Worm (Caenorhabditis elegans) whole organism, L1 larva: Measurements from ENCODE around the gene capg-2.
A peak's percentile ranks its signal among the peaks of the same experiment; 100 is the strongest.

ENCODE experiments used
- C34B4.2 ChIP-seq: sonication (generic microtip); optimal IDR thresholded peaks from 2 replicates; lab custom pipeline; 2017; ENCODE audit warnings: mild to moderate bottlenecking, missing genetic modification characterization, missing compliant biosample characterization
- Y116A8C.19 ChIP-seq: sonication (generic microtip); optimal IDR thresholded peaks from 2 replicates; lab custom pipeline; 2016; ENCODE audit warnings: missing compliant biosample characterization, missing genetic modification characterization, borderline replicate concordance
- aha-1 ChIP-seq: fragments of 150-350 bp; optimal IDR thresholded peaks from 2 replicates; lab custom pipeline; 2014; ENCODE audit warnings: missing biosample characterization, missing genetic modification characterization
- blmp-1 ChIP-seq: fragments of 150-350 bp; optimal IDR thresholded peaks from 2 replicates; lab custom pipeline; 2014; ENCODE audit warnings: missing biosample characterization, missing genetic modification characterization
- ceh-63 ChIP-seq: fragments of 200-800 bp; sonication (Bioruptor generic); optimal IDR thresholded peaks from 2 replicates; lab custom pipeline; 2018; ENCODE audit warnings: mild to moderate bottlenecking, missing genetic modification characterization, missing compliant biosample characterization
- ceh-88 ChIP-seq: fragments of 200-800 bp; sonication (Bioruptor generic); IDR thresholded peaks from 2 replicates; pipeline ENCODE4 v1.3.6; 2022; ENCODE audit warnings: missing genetic modification characterization, missing compliant biosample characterization
- ceh-90 ChIP-seq: sonication (generic microtip); optimal IDR thresholded peaks from 2 replicates; lab custom pipeline; 2016; ENCODE audit warnings: missing genetic modification characterization, missing compliant biosample characterization
- ces-1 ChIP-seq: fragments of 150-350 bp; optimal IDR thresholded peaks from 2 replicates; lab custom pipeline; 2014; ENCODE audit warnings: missing biosample characterization, missing genetic modification reagents, missing genetic modification characterization
- dpl-1 ChIP-seq, 3 experiments: fragments of 150-350 bp in 2 of 3; sonication (generic microtip) in 1 of 3; optimal IDR thresholded peaks; 2 replicates each; lab custom pipeline; 2014 to 2017; ENCODE audit warnings: missing biosample characterization in 3 of 3, missing genetic modification characterization in 3 of 3, missing genetic modification reagents in 3 of 3
- efl-1 ChIP-seq, 4 experiments: fragments of 150-350 bp; optimal IDR thresholded peaks in 3 of 4; peaks in 1 of 4; 1 replicate in 1 of 4; 2 replicates in 3 of 4; lab custom pipeline; 2014; ENCODE audit warnings: missing biosample characterization in 2 of 4, missing genetic modification characterization in 2 of 4, missing genetic modification reagents in 2 of 4
- fkh-10 ChIP-seq: sonication (generic microtip); optimal IDR thresholded peaks from 2 replicates; lab custom pipeline; 2017; ENCODE audit warnings: missing biosample characterization, missing genetic modification reagents, missing genetic modification characterization
- fkh-8 ChIP-seq: sonication (generic microtip); optimal IDR thresholded peaks from 2 replicates; lab custom pipeline; 2016; ENCODE audit warnings: mild to moderate bottlenecking, missing genetic modification characterization, missing compliant biosample characterization
- grh-1 ChIP-seq: fragments of 200-800 bp; sonication (Bioruptor generic); IDR thresholded peaks from 2 replicates; pipeline ENCODE4 v1.3.6; 2022; ENCODE audit warnings: missing genetic modification reagents, missing genetic modification characterization, missing compliant biosample characterization
- hlh-4 ChIP-seq: sonication (generic microtip); optimal IDR thresholded peaks from 2 replicates; lab custom pipeline; 2016; ENCODE audit warnings: mild to moderate bottlenecking, missing genetic modification characterization, missing compliant biosample characterization
- lin-13 ChIP-seq: fragments of 150-350 bp; optimal IDR thresholded peaks from 2 replicates; lab custom pipeline; 2014; ENCODE audit warnings: missing biosample characterization, missing genetic modification reagents, missing genetic modification characterization
- lin-15B ChIP-seq: fragments of 150-350 bp; sonication (generic microtip); optimal IDR thresholded peaks from 3 replicates; lab custom pipeline; 2014; ENCODE audit warnings: missing biosample characterization, missing genetic modification characterization
- lin-35 ChIP-seq, 2 experiments: fragments of 150-350 bp; optimal IDR thresholded peaks; 2 replicates each; lab custom pipeline; 2014; ENCODE audit warnings: missing biosample characterization in 2 of 2, missing genetic modification characterization in 2 of 2, missing genetic modification reagents in 2 of 2
- lin-39 ChIP-seq: fragments of 150-350 bp; optimal IDR thresholded peaks from 2 replicates; lab custom pipeline; 2014; ENCODE audit warnings: missing biosample characterization, missing genetic modification reagents, missing genetic modification characterization
- lir-3 ChIP-seq: sonication (generic microtip); optimal IDR thresholded peaks from 2 replicates; lab custom pipeline; 2016; ENCODE audit warnings: mild to moderate bottlenecking, missing genetic modification characterization, moderate library complexity, missing compliant biosample characterization; ENCODE audit not compliant: poor library complexity
- mab-9 ChIP-seq: fragments of 200-800 bp; sonication (Bioruptor generic); IDR thresholded peaks from 2 replicates; pipeline ENCODE4 v1.3.6; 2022; ENCODE audit warnings: missing genetic modification reagents, missing genetic modification characterization, missing compliant biosample characterization
- mdl-1 ChIP-seq, 2 experiments: fragments of 150-350 bp; optimal IDR thresholded peaks; 2 replicates each; lab custom pipeline; 2014 to 2017; ENCODE audit warnings: missing biosample characterization in 2 of 2, missing genetic modification characterization in 2 of 2, inconsistent platforms in 1 of 2
- mep-1 ChIP-seq: fragments of 150-350 bp; optimal IDR thresholded peaks from 2 replicates; lab custom pipeline; 2014; ENCODE audit warnings: missing biosample characterization, missing genetic modification characterization
- nhr-237 ChIP-seq: fragments of 150-350 bp; optimal IDR thresholded peaks from 2 replicates; lab custom pipeline; 2014; ENCODE audit warnings: missing biosample characterization, missing genetic modification characterization
- nhr-47 ChIP-seq: sonication (generic microtip); optimal IDR thresholded peaks from 2 replicates; lab custom pipeline; 2016; ENCODE audit warnings: mild to moderate bottlenecking, missing genetic modification characterization, moderate library complexity, missing compliant biosample characterization
- nhr-76 ChIP-seq: sonication (generic microtip); optimal IDR thresholded peaks from 2 replicates; lab custom pipeline; 2017; ENCODE audit warnings: missing biosample characterization, missing genetic modification characterization
- nhr-85 ChIP-seq: sonication (generic microtip); peaks from one replicate; lab custom pipeline; 2016; ENCODE audit warnings: missing genetic modification characterization, inconsistent platforms, missing compliant biosample characterization
- nhr-90 ChIP-seq: sonication (generic microtip); optimal IDR thresholded peaks from 2 replicates; lab custom pipeline; 2016; ENCODE audit warnings: mild to moderate bottlenecking, missing genetic modification characterization, missing compliant biosample characterization; ENCODE audit not compliant: poor library complexity
- pax-3 ChIP-seq: fragments of 200-800 bp; sonication (Bioruptor generic); optimal IDR thresholded peaks from 2 replicates; lab custom pipeline; 2018; ENCODE audit warnings: mild to moderate bottlenecking, missing genetic modification characterization, moderate library complexity, missing compliant biosample characterization
- skn-1 ChIP-seq: fragments of 150-350 bp; optimal IDR thresholded peaks from 2 replicates; lab custom pipeline; 2014; ENCODE audit warnings: missing biosample characterization, missing genetic modification characterization
- snu-23 ChIP-seq: sonication (generic microtip); optimal IDR thresholded peaks from 2 replicates; lab custom pipeline; 2016; ENCODE audit warnings: missing genetic modification characterization, missing compliant biosample characterization
- sptf-1 ChIP-seq: fragments of 150-350 bp; optimal IDR thresholded peaks from 2 replicates; lab custom pipeline; 2014; ENCODE audit warnings: missing biosample characterization, missing genetic modification characterization
- sup-37 ChIP-seq: fragments of 200-800 bp; sonication (Bioruptor generic); optimal IDR thresholded peaks from 2 replicates; lab custom pipeline; 2018; ENCODE audit warnings: mild to moderate bottlenecking, missing genetic modification characterization, missing compliant biosample characterization
- tlp-1 ChIP-seq: fragments of 150-350 bp; optimal IDR thresholded peaks from 2 replicates; lab custom pipeline; 2014; ENCODE audit warnings: missing biosample characterization, missing genetic modification characterization
- unc-130 ChIP-seq: fragments of 150-350 bp; optimal IDR thresholded peaks from 2 replicates; lab custom pipeline; 2017; ENCODE audit warnings: missing biosample characterization, missing genetic modification characterization, inconsistent platforms
- unc-98 ChIP-seq: fragments of 200-800 bp; sonication (Bioruptor generic); IDR thresholded peaks from 2 replicates; pipeline ENCODE4 v1.3.6; 2022; ENCODE audit warnings: missing genetic modification characterization, missing compliant biosample characterization
- zag-1 ChIP-seq: fragments of 150-350 bp; optimal IDR thresholded peaks from 2 replicates; lab custom pipeline; 2014; ENCODE audit warnings: missing biosample characterization, missing genetic modification characterization
- ztf-11 ChIP-seq, 2 experiments: sonication (generic microtip); optimal IDR thresholded peaks; 2 replicates each; lab custom pipeline; 2016 to 2017; ENCODE audit warnings: missing genetic modification characterization in 2 of 2, missing biosample characterization in 1 of 2, missing compliant biosample characterization in 1 of 2

capg-2 gene

DNA sequence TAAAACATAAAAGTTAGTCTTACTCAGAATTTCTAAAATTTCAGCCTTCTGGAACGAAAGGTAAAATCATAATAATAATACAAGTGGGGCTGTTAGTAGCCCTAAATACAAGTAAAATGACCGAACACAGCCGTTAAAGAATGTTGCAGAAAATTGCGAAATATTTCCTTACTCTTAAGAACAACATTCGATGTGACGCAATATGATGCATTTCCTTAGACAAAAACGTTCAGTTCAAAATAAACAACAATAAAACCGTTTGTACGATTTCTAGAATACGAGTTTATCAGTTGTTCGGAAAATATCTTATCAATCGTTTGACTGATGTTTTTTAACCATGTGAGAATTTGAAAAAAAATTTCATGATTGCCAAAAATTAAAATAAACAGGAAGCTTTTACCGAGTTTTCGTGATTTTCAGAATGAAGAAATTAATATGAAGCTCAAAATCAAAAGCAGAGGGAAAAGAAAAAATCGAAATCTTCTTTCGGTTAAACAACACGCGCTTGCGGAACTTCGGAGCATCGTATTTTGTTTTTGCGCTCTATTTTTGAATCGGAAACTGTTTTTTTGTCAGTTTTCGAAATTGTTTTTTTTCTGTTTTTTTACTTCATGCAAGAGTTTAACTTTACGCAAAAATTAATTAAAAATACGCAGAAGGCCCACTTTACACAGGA is 25.8 kb upstream of the capg-2 start:
- TF ChIP-seq unc-98 (GFP tag; lab: Robert Waterston, UW) (no peak), nhr-76 (no peak), hlh-4 (tag; lab: Kevin White, UChicago) (no peak), snu-23 (GFP tag; lab: Kevin White, UChicago) (peak; percentile 37), blmp-1 (tag; lab: Kevin White, UChicago) (peak; percentile 36), mep-1 (tag; lab: Kevin White, UChicago) (peak; percentile 25), nhr-237 (tag; lab: Kevin White, UChicago) (no peak), mab-9 (GFP tag; lab: Robert Waterston, UW) (no peak), C34B4.2 (tag; lab: Kevin White, UChicago) (no peak), dpl-1 (GFP tag; optimal IDR thresholded peaks at IDR 0.05; lab: Kevin White, UChicago) (peak; percentile 45 to 81 (median 74)), mdl-1 (tag; optimal IDR thresholded peaks at IDR 0.05; lab: Kevin White, UChicago) (no peak), unc-130 (tag; lab: Kevin White, UChicago) (no peak), pax-3 (tag; lab: Kevin White, UChicago) (no peak), skn-1 (tag; lab: Kevin White, UChicago) (peak; percentile 36), fkh-8 (tag; lab: Kevin White, UChicago) (no peak), sup-37 (no peak), ceh-63 (GFP tag; lab: Kevin White, UChicago) (no peak), lin-35 (GFP tag; optimal IDR thresholded peaks at IDR 0.05; lab: Kevin White, UChicago) (peak; percentile 55 to 86), grh-1 (no peak), lir-3 (tag; lab: Kevin White, UChicago) (no peak), nhr-85 (peak; percentile 64), efl-1 (optimal IDR thresholded peaks at IDR 0.05; lab: Kevin White, UChicago) (peak; percentile 19 to 75), efl-1 (GFP tag; optimal IDR thresholded peaks at IDR 0.05 in 1 of 2; lab: Kevin White, UChicago) (peak; percentile 82 to 98), zag-1 (tag; lab: Kevin White, UChicago) (no peak), ces-1 (no peak), fkh-10 (GFP tag; lab: Kevin White, UChicago) (no peak)
- TF ChIP-seq, all 84 proteins: peak for 8

DNA sequence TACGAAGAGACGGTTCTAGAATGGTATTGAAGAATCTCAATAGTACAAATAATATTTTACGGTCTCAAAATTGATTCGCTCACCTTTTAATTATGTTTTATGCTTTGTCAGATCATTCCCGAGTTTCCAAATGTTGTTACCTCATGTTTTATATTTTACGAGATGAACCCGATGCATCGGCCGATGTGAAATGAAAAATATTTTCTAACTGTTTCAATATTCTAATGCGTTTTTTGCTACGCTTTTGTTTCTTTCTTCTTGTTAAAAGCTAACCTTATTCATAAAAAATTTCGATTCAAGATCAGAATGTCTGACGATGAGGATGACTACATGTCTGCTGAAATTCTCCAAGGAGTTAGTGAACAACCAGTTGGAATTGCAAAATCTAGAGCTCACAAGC is 20.6 kb upstream of the capg-2 start, which contains the start of gene T04H1.5:
Gene T04H1.5 (plus strand): TSS at position 301 of the 400 bp plus-strand sequence.
- TF ChIP-seq zag-1 (tag; lab: Kevin White, UChicago): no peak
- TF ChIP-seq tlp-1 (tag; lab: Kevin White, UChicago): no peak
- TF ChIP-seq hlh-4 (tag; lab: Kevin White, UChicago): no peak
- TF ChIP-seq ztf-11 (tag; optimal IDR thresholded peaks at IDR 0.05; lab: Kevin White, UChicago): no peak
- no peak for TF ChIP-seq Y116A8C.19 (tag; lab: Kevin White, UChicago)
- no peak for TF ChIP-seq lin-15B (tag; lab: Kevin White, UChicago)
- TF ChIP-seq fkh-10 (GFP tag; lab: Kevin White, UChicago): no peak
- TF ChIP-seq lin-39: no peak

DNA sequence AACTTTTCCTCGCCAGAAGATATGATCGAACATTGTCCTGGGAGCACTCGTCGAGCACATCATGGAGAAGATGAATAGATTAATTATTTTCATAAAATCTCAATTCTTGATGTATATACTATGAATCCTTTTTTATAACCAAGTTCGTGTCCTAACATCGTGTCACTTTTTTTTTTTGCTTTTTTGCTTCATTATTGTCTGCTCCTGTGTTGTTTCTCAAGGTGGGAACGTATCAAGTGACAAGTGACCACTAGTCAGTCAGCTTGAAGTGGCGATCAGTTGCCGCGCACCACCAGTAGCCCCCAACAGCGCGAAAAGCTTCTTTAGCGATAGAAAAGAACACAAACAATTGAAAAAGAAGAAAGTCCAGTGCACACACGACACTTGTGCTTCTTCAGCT is 19.4 kb upstream of the capg-2 start, which contains the start of gene lrx-1:
Gene lrx-1 (plus strand): TSS at position 301 of the 400 bp plus-strand sequence.
- TF ChIP-seq ceh-88 (GFP tag; lab: Robert Waterston, UW) (no peak), mep-1 (tag; lab: Kevin White, UChicago) (no peak), dpl-1 (GFP tag; optimal IDR thresholded peaks at IDR 0.05; lab: Kevin White, UChicago) (no peak), nhr-47 (no peak)

DNA sequence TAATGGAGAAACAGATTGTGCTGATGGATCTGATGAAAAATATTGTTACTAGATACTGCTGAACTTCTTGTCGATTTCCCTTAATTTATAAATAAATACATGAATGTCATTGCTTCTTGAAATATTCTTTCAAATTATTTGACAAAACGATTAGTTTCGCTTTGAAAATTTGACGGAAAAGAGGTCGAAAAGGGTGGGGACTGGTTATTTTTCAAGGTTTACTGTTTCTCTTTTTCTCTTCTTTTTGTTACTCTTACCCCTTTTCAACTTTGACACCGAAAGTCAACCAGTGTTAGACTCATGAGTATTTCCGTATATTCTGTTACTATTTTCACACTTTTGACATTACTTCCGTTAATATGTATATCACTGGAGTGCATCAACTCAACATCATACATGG is 16.3 kb upstream of the capg-2 start, which contains the start of gene T04H1.12:
Gene T04H1.12 (plus strand): TSS at position 301 of the 400 bp plus-strand sequence.
- TF ChIP-seq aha-1 (tag; lab: Kevin White, UChicago) (no peak), grh-1 (no peak), lin-13 (GFP tag; lab: Kevin White, UChicago) (no peak), lin-35 (GFP tag; optimal IDR thresholded peaks at IDR 0.05; lab: Kevin White, UChicago) (no peak), ceh-90 (tag; lab: Kevin White, UChicago) (no peak), sptf-1 (tag; lab: Kevin White, UChicago) (no peak), nhr-90 (tag; lab: Kevin White, UChicago) (no peak), fkh-10 (GFP tag; lab: Kevin White, UChicago) (no peak)
- TF ChIP-seq, all 84 proteins: peak for 0
